Worm (Caenorhabditis elegans) whole organism, L4 larva: Measurements from ENCODE around the gene rab-21.
A peak's percentile ranks its signal among the peaks of the same experiment; 100 is the strongest.

Experiments
- R02D3.7 ChIP-seq: fragments of 150-350 bp; sonication (generic microtip); optimal IDR thresholded peaks from 3 replicates; lab custom pipeline; 2014; ENCODE audit warnings: missing biosample characterization, missing genetic modification characterization
- T26A8.4 ChIP-seq: fragments of 200-800 bp; sonication (Bioruptor generic); IDR thresholded peaks from 2 replicates; pipeline ENCODE4 v1.3.6; 2022; ENCODE audit warnings: missing genetic modification characterization, missing compliant biosample characterization
- Y105C5A.15 ChIP-seq: fragments of 200-800 bp; sonication (Bioruptor generic); IDR thresholded peaks from 2 replicates; pipeline ENCODE4 v1.3.6; 2022; ENCODE audit warnings: missing genetic modification characterization, missing compliant biosample characterization
- Y48G9A.11 ChIP-seq: fragments of 200-800 bp; sonication (Bioruptor generic); IDR thresholded peaks from 2 replicates; pipeline ENCODE4 v1.3.6; 2022; ENCODE audit warnings: missing genetic modification reagents, missing genetic modification characterization, missing compliant biosample characterization
- Y75B8A.6 ChIP-seq: fragments of 200-800 bp; sonication (Bioruptor generic); IDR thresholded peaks from 2 replicates; pipeline ENCODE4 v1.3.6; 2022; ENCODE audit warnings: missing genetic modification reagents, missing genetic modification characterization, missing compliant biosample characterization
- ZK337.2 ChIP-seq: fragments of 200-800 bp; sonication (Bioruptor generic); IDR thresholded peaks from 2 replicates; pipeline ENCODE4 v1.3.6; 2022; ENCODE audit warnings: missing genetic modification reagents, missing genetic modification characterization, missing compliant biosample characterization
- arid-1 ChIP-seq: fragments of 200-800 bp; sonication (Bioruptor generic); conservative IDR thresholded peaks from 2 replicates; pipeline ENCODE4 v1.3.6; 2022; ENCODE audit warnings: missing genetic modification reagents, missing genetic modification characterization, missing compliant biosample characterization
- ceh-20 ChIP-seq: fragments of 200-800 bp; sonication (Bioruptor generic); IDR thresholded peaks from 2 replicates; pipeline ENCODE4 v1.3.6; 2022; ENCODE audit warnings: missing genetic modification reagents, missing genetic modification characterization, missing compliant biosample characterization
- ceh-32 ChIP-seq: sonication (generic microtip); optimal IDR thresholded peaks from 2 replicates; lab custom pipeline; 2016; ENCODE audit warnings: mild to moderate bottlenecking, missing genetic modification characterization, missing compliant biosample characterization; ENCODE audit not compliant: poor library complexity
- ceh-82 ChIP-seq: sonication (generic microtip); optimal IDR thresholded peaks from 2 replicates; lab custom pipeline; 2017; ENCODE audit warnings: missing biosample characterization, missing genetic modification characterization
- ces-1 ChIP-seq: fragments of 150-350 bp; sonication (generic microtip); optimal IDR thresholded peaks from 4 replicates; lab custom pipeline; 2014; ENCODE audit warnings: missing biosample characterization, missing genetic modification reagents, missing genetic modification characterization
- daf-16 ChIP-seq, 3 experiments: sonication (generic microtip); optimal IDR thresholded peaks; 2 replicates each; lab custom pipeline; 2016 to 2017; ENCODE audit warnings: missing genetic modification characterization in 3 of 3, missing genetic modification reagents in 3 of 3, mild to moderate bottlenecking in 2 of 3, missing compliant biosample characterization in 2 of 3, missing biosample characterization in 1 of 3, moderate library complexity in 1 of 3
- daf-19 ChIP-seq: fragments of 200-800 bp; sonication (Bioruptor generic); conservative IDR thresholded peaks from 2 replicates; pipeline ENCODE4 v1.3.6; 2022; ENCODE audit warnings: missing genetic modification characterization, missing compliant biosample characterization
- daf-8 ChIP-seq: fragments of 200-800 bp; sonication (Bioruptor generic); IDR thresholded peaks from 2 replicates; pipeline ENCODE4 v1.3.6; 2022; ENCODE audit warnings: missing genetic modification characterization, missing compliant biosample characterization
- dmd-8 ChIP-seq: fragments of 200-800 bp; sonication (Bioruptor generic); IDR thresholded peaks from 2 replicates; pipeline ENCODE4 v1.3.6; 2022; ENCODE audit warnings: missing genetic modification characterization, missing compliant biosample characterization
- dmd-9 ChIP-seq: fragments of 200-800 bp; sonication (Bioruptor generic); IDR thresholded peaks from 2 replicates; pipeline ENCODE4 v1.3.6; 2022; ENCODE audit warnings: missing genetic modification reagents, missing genetic modification characterization, missing compliant biosample characterization
- dpl-1 ChIP-seq: fragments of 150-350 bp; optimal IDR thresholded peaks from 2 replicates; lab custom pipeline; 2014; ENCODE audit warnings: missing biosample characterization, missing genetic modification reagents, missing genetic modification characterization
- egl-43 ChIP-seq: fragments of 200-800 bp; sonication (Bioruptor generic); IDR thresholded peaks from 2 replicates; pipeline ENCODE4 v1.3.6; 2022; ENCODE audit warnings: missing genetic modification reagents, missing genetic modification characterization, missing compliant biosample characterization
- fos-1 ChIP-seq: fragments of 150-350 bp; optimal IDR thresholded peaks from 2 replicates; lab custom pipeline; 2014; ENCODE audit warnings: missing biosample characterization, missing genetic modification characterization
- hif-1 ChIP-seq, 2 experiments: sonication (generic microtip); optimal IDR thresholded peaks; 2 replicates each; lab custom pipeline; 2016 to 2017; ENCODE audit warnings: missing compliant biosample characterization in 2 of 2, missing genetic modification characterization in 2 of 2, missing genetic modification reagents in 2 of 2, missing genotype in 2 of 2, mild to moderate bottlenecking in 1 of 2
- jun-1 ChIP-seq: fragments of 150-350 bp; optimal IDR thresholded peaks from 2 replicates; lab custom pipeline; 2014; ENCODE audit warnings: missing biosample characterization, missing genetic modification reagents, missing genetic modification characterization
- lim-7 ChIP-seq: fragments of 200-800 bp; sonication (Bioruptor generic); IDR thresholded peaks from 2 replicates; pipeline ENCODE4 v1.3.6; 2022; ENCODE audit warnings: missing genetic modification characterization, missing compliant biosample characterization
- lin-39 ChIP-seq: fragments of 150-350 bp; optimal IDR thresholded peaks from 2 replicates; lab custom pipeline; 2014; ENCODE audit warnings: missing biosample characterization, missing genetic modification reagents, missing genetic modification characterization
- madf-5 ChIP-seq, 2 experiments: fragments of 200-800 bp; sonication (Bioruptor generic); IDR thresholded peaks; 2 replicates each; pipeline ENCODE4 v1.3.6; 2022; ENCODE audit warnings: missing compliant biosample characterization in 2 of 2, missing genetic modification characterization in 2 of 2
- mdl-1 ChIP-seq, 2 experiments: fragments of 150-350 bp in 1 of 2; sonication (generic microtip) in 1 of 2; optimal IDR thresholded peaks; 2 replicates each; lab custom pipeline; 2014 to 2017; ENCODE audit warnings: missing biosample characterization in 2 of 2, missing genetic modification characterization in 2 of 2
- mdt-29 ChIP-seq: fragments of 200-800 bp; sonication (Bioruptor generic); IDR thresholded peaks from 2 replicates; pipeline ENCODE4 v1.3.6; 2022; ENCODE audit warnings: missing genetic modification reagents, missing genetic modification characterization, missing compliant biosample characterization
- nhr-10 ChIP-seq: fragments of 150-350 bp; optimal IDR thresholded peaks from 2 replicates; lab custom pipeline; 2014; ENCODE audit warnings: missing biosample characterization, missing genetic modification characterization
- nhr-11 ChIP-seq: fragments of 150-350 bp; optimal IDR thresholded peaks from 2 replicates; lab custom pipeline; 2014; ENCODE audit warnings: missing biosample characterization, missing genetic modification characterization
- nhr-111 ChIP-seq: fragments of 200-800 bp; sonication (Bioruptor generic); optimal IDR thresholded peaks from 2 replicates; lab custom pipeline; 2018; ENCODE audit warnings: mild to moderate bottlenecking, missing genetic modification characterization, missing compliant biosample characterization
- nhr-237 ChIP-seq: sonication (generic microtip); optimal IDR thresholded peaks from 2 replicates; lab custom pipeline; 2017; ENCODE audit warnings: missing biosample characterization, missing genetic modification characterization
- nhr-25 ChIP-seq: sonication (generic microtip); optimal IDR thresholded peaks from 2 replicates; lab custom pipeline; 2017; ENCODE audit warnings: missing genetic modification characterization, mild to moderate bottlenecking, missing compliant biosample characterization, antibody characterized with exemption, moderate library complexity, borderline replicate concordance; ENCODE audit not compliant: insufficient read depth
- nhr-42 ChIP-seq: fragments of 200-800 bp; sonication (Bioruptor generic); IDR thresholded peaks from 2 replicates; pipeline ENCODE4 v1.3.6; 2022; ENCODE audit warnings: missing genetic modification characterization, missing compliant biosample characterization
- nhr-48 ChIP-seq: sonication (generic microtip); optimal IDR thresholded peaks from 2 replicates; lab custom pipeline; 2016; ENCODE audit warnings: mild to moderate bottlenecking, missing genetic modification characterization, missing compliant biosample characterization
- nhr-6 ChIP-seq: fragments of 150-350 bp; optimal IDR thresholded peaks from 2 replicates; lab custom pipeline; 2014; ENCODE audit warnings: missing biosample characterization, missing genetic modification characterization
- nhr-77 ChIP-seq: fragments of 150-350 bp; optimal IDR thresholded peaks from 2 replicates; lab custom pipeline; 2014; ENCODE audit warnings: missing biosample characterization, missing genetic modification characterization
- rbr-2 ChIP-seq: sonication (generic microtip); optimal IDR thresholded peaks from 2 replicates; lab custom pipeline; 2016; ENCODE audit warnings: missing genotype, missing genetic modification characterization, missing compliant biosample characterization
- sdz-12 ChIP-seq: fragments of 200-800 bp; sonication (Bioruptor generic); optimal IDR thresholded peaks from 2 replicates; lab custom pipeline; 2018; ENCODE audit warnings: mild to moderate bottlenecking, missing genetic modification characterization, missing compliant biosample characterization
- set-16 ChIP-seq: fragments of 200-800 bp; sonication (Bioruptor generic); IDR thresholded peaks from 2 replicates; pipeline ENCODE4 v1.3.6; 2022; ENCODE audit warnings: missing genetic modification reagents, missing genetic modification characterization, missing compliant biosample characterization
- snpc-1.2 ChIP-seq: fragments of 200-800 bp; sonication (Bioruptor generic); IDR thresholded peaks from 2 replicates; pipeline ENCODE4 v1.3.6; 2022; ENCODE audit warnings: missing genetic modification reagents, missing genetic modification characterization, missing compliant biosample characterization
- spr-1 ChIP-seq: sonication (generic microtip); optimal IDR thresholded peaks from 2 replicates; lab custom pipeline; 2016; ENCODE audit warnings: mild to moderate bottlenecking, missing genetic modification characterization, missing compliant biosample characterization
- tag-97 ChIP-seq: fragments of 200-800 bp; sonication (Bioruptor generic); IDR thresholded peaks from 2 replicates; pipeline ENCODE4 v1.3.6; 2022; ENCODE audit warnings: missing genetic modification characterization, missing compliant biosample characterization
- tra-1 ChIP-seq: fragments of 200-800 bp; sonication (Bioruptor generic); IDR thresholded peaks from 2 replicates; pipeline ENCODE4 v1.3.6; 2022; ENCODE audit warnings: missing genetic modification reagents, missing genetic modification characterization, missing compliant biosample characterization
- unc-130 ChIP-seq: sonication (generic microtip); optimal IDR thresholded peaks from 2 replicates; lab custom pipeline; 2016; ENCODE audit warnings: missing genetic modification reagents, missing genetic modification characterization, missing compliant biosample characterization
- unc-62 ChIP-seq, 3 experiments: fragments of 150-350 bp in 1 of 3; sonication (generic microtip); optimal IDR thresholded peaks in 2 of 3; peaks in 1 of 3; 1 replicate in 1 of 3; 2 replicates in 2 of 3; lab custom pipeline; 2014 to 2017; ENCODE audit warnings: missing biosample characterization in 3 of 3, missing genetic modification characterization in 3 of 3, missing genetic modification reagents in 3 of 3, missing genotype in 1 of 3
- zag-1 ChIP-seq: fragments of 150-350 bp; optimal IDR thresholded peaks from 2 replicates; lab custom pipeline; 2014; ENCODE audit warnings: missing biosample characterization, missing genetic modification characterization
- zfp-3 ChIP-seq: fragments of 200-800 bp; sonication (Bioruptor generic); conservative IDR thresholded peaks from 2 replicates; pipeline ENCODE4 v1.3.6; 2022; ENCODE audit warnings: missing genetic modification reagents, missing genetic modification characterization, missing compliant biosample characterization
- zip-2 ChIP-seq: fragments of 150-350 bp; optimal IDR thresholded peaks from 2 replicates; lab custom pipeline; 2014; ENCODE audit warnings: missing biosample characterization, missing genetic modification characterization
- ztf-11 ChIP-seq: fragments of 150-350 bp; optimal IDR thresholded peaks from 2 replicates; lab custom pipeline; 2014; ENCODE audit warnings: missing biosample characterization, missing genetic modification characterization

rab-21 gene

DNA sequence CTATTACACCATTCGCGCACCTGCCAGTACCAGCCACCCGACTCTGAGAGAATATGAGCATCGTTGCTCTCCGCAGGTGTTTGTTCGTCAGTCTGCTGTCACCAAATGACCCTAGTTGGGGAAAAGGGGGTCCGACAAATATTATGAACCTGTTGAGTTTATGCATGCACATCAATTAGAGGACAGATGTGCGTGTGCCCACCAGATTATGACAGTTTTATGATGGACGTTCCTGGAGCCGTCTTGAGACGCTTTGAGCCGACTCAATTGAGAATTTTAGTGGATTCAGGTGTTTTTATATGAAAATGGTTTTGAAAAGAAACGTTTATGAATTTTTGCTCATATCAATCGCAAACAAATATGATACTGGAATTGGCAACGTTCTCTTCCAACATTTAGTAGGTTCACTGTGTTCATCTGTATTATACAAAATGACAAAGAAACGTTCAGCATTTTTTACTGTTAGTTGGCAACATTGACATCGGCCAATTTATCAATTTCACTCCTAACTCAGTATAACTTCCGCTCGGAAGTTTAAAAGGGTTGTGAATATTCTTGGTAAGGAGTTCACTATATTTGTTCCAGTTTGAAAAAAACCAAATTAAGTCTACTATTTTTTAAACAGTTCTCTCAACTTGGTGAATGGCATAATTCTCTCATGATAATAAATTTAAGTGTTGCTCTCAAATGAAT is 32.6 kb upstream of the rab-21 start (continued):
- TF ChIP-seq nhr-42 (peak; percentile 54), T26A8.4 (GFP tag; lab: Robert Waterston, UW) (peak; percentile 82), mdt-29 (peak; percentile 48; the same call in 1 of the 2 replicates), nhr-10 (tag; lab: Kevin White, UChicago) (peak; percentile 65), daf-16 (GFP tag; optimal IDR thresholded peaks at IDR 0.05; lab: Kevin White, UChicago) (peak in 1 of 2 experiments; percentile 11), daf-16 (tag; optimal IDR thresholded peaks at IDR 0.05; lab: Kevin White, UChicago) (peak; percentile 74), mdl-1 (tag; optimal IDR thresholded peaks at IDR 0.05; lab: Kevin White, UChicago) (peak in 1 of 2 experiments; percentile 6), ztf-11 (tag; lab: Kevin White, UChicago) (no peak), zfp-3 (peak; percentile 96), spr-1 (tag; lab: Kevin White, UChicago) (peak; percentile 57), nhr-11 (peak; percentile 23), lim-7 (peak; percentile 60; the same call in 1 of the 2 replicates), ces-1 (GFP tag; lab: Kevin White, UChicago) (no peak), snpc-1.2 (GFP tag; lab: Robert Waterston, UW) (peak; percentile 58; the same call in 1 of the 2 replicates), set-16 (GFP tag; lab: Robert Waterston, UW) (no peak), unc-62 (GFP tag; optimal IDR thresholded peaks at IDR 0.05 in 1 of 2; lab: Kevin White, UChicago) (no peak), unc-62 (tag; optimal IDR thresholded peaks at IDR 0.05; lab: Kevin White, UChicago) (no peak), daf-8 (GFP tag; lab: Robert Waterston, UW) (no peak), zag-1 (tag; lab: Kevin White, UChicago) (no peak), dmd-9 (GFP tag; lab: Robert Waterston, UW) (no peak; the same call in 1 of the 2 replicates), nhr-48 (tag; lab: Kevin White, UChicago) (peak; percentile 49), dmd-8 (GFP tag; lab: Robert Waterston, UW) (no peak), tra-1 (GFP tag; lab: Robert Waterston, UW) (peak; percentile 77; the same call in 1 of the 2 replicates), zip-2 (tag; lab: Kevin White, UChicago) (no peak), sdz-12 (no peak), madf-5 (GFP tag; IDR thresholded peaks at IDR 0.05; lab: Robert Waterston, UW) (peak; percentile 8 to 61; a peak in 2 of 4 replicates), Y75B8A.6 (GFP tag; lab: Robert Waterston, UW) (peak; percentile 66; the same call in 1 of the 2 replicates), nhr-77 (tag; lab: Kevin White, UChicago) (peak; percentile 78), ceh-82 (no peak), nhr-6 (tag; lab: Kevin White, UChicago) (peak; percentile 30), fos-1 (tag; lab: Kevin White, UChicago) (peak; percentile 20), jun-1 (tag; lab: Kevin White, UChicago) (no peak), ceh-32 (tag; lab: Kevin White, UChicago) (no peak), rbr-2 (peak; percentile 14), Y48G9A.11 (GFP tag; lab: Robert Waterston, UW) (no peak), R02D3.7 (no peak), dpl-1 (no peak), ceh-20 (GFP tag; lab: Robert Waterston, UW) (peak; percentile 78; the same call in 1 of the 2 replicates), lin-39 (tag; lab: Kevin White, UChicago) (no peak)

DNA sequence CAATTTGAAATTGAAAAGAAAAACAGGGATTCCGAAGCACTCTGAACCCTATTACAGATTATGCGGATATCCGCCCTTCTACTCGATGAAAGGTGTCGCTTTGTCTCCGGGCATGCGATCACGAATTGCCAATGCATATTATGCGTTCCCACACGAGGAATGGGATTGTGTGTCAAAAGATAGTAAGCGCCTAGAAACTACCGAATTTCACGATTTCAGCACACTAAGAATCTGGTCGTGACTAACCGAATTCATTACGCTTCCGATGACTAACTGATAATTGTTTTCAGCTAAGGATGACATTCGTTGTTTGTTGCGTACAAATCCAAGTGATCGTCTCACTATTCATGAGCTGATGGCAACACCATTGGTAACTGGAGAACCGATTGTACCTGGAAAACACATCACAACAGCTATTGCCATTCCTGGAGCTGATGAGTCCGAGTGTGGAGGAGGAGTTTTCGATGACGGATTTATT is 31.5 kb upstream of the rab-21 start:
- no peak for TF ChIP-seq daf-19 (GFP tag; lab: Robert Waterston, UW)
- TF ChIP-seq ZK337.2 (GFP tag; lab: Robert Waterston, UW), result 0 out of 2 replicates have a peak, but pooled peaks have one; percentile 1
- TF ChIP-seq madf-5 (GFP tag; IDR thresholded peaks at IDR 0.05; lab: Robert Waterston, UW), result peak in 1 of 2 experiments; percentile 63; a peak in 1 of 4 replicates
- 0 out of 2 replicates have a peak, but pooled peaks have one; percentile 11 for TF ChIP-seq egl-43 (GFP tag; lab: Robert Waterston, UW)
- peak; percentile 71 for TF ChIP-seq nhr-25 (tag; lab: Kevin White, UChicago)
- TF ChIP-seq hif-1 (tag; optimal IDR thresholded peaks at IDR 0.05; lab: Kevin White, UChicago), result peak in 1 of 2 experiments; percentile 13
- no peak for TF ChIP-seq nhr-237
- TF ChIP-seq nhr-6 (tag; lab: Kevin White, UChicago), result no peak
- TF ChIP-seq tag-97 (GFP tag; lab: Robert Waterston, UW), result no peak
- TF ChIP-seq tra-1 (GFP tag; lab: Robert Waterston, UW), result peak; percentile 17; the same call in 1 of the 2 replicates
- no peak for TF ChIP-seq unc-130 (GFP tag; lab: Kevin White, UChicago)
- TF ChIP-seq arid-1 (GFP tag; lab: Robert Waterston, UW), result 0 out of 2 replicates have a peak, but pooled peaks have one; percentile 37
- peak; percentile 74; the same call in 1 of the 2 replicates for TF ChIP-seq Y105C5A.15 (GFP tag; lab: Robert Waterston, UW)
- TF ChIP-seq unc-62 (GFP tag; optimal IDR thresholded peaks at IDR 0.05 in 1 of 2; lab: Kevin White, UChicago), result no peak
- TF ChIP-seq unc-62 (tag; optimal IDR thresholded peaks at IDR 0.05; lab: Kevin White, UChicago), result no peak
- no peak for TF ChIP-seq nhr-48 (tag; lab: Kevin White, UChicago)
- peak; percentile 77 for TF ChIP-seq nhr-111
